Worm (Caenorhabditis elegans) whole organism, L4/young adult: ENCODE data around the gene pcyt-1.

Source experiments
- W03F9.2 ChIP-seq: fragments of 150-350 bp; optimal IDR thresholded peaks from 2 replicates; lab custom pipeline; 2014; ENCODE audit warnings: missing biosample characterization, missing genetic modification characterization
- dao-5 ChIP-seq: sonication (generic microtip); optimal IDR thresholded peaks from 2 replicates; lab custom pipeline; 2016; ENCODE audit warnings: missing genotype, missing genetic modification characterization, moderate library complexity, missing compliant biosample characterization
- him-1 ChIP-seq: sonication (generic microtip); optimal IDR thresholded peaks from 2 replicates; lab custom pipeline; 2016; ENCODE audit warnings: missing genotype, missing genetic modification reagents, missing genetic modification characterization, missing compliant biosample characterization

Gene pcyt-1

ce11 chrX:7572057-7572456 lies at the start of gene pcyt-1:
Gene pcyt-1 (plus strand): TSS chrX:7572357.
- TF ChIP-seq dao-5 (tag; lab: Kevin White, UChicago) (no peak), him-1 (tag; lab: Kevin White, UChicago) (no peak), W03F9.2 (tag; lab: Kevin White, UChicago) (no peak)

- TF ChIP-seq dao-5 (tag; lab: Kevin White, UChicago) (no peak), W03F9.2 (tag; lab: Kevin White, UChicago) (no peak), him-1 (tag; lab: Kevin White, UChicago) (no peak)
These were observed 49.6 kb upstream of the pcyt-1 start for ce11 chrX:7522595-7522994.

ce11 chrX:7523799-7524198 lies 48.4 kb upstream of the pcyt-1 start:
- TF ChIP-seq dao-5 (tag; lab: Kevin White, UChicago), result no peak
- no peak for TF ChIP-seq W03F9.2 (tag; lab: Kevin White, UChicago)
- no peak for TF ChIP-seq him-1 (tag; lab: Kevin White, UChicago)

ce11 chrX:7525271-7525670 lies 46.9 kb upstream of the pcyt-1 start, which contains the start of gene F46C8.3:
Gene F46C8.3 (plus strand): TSS chrX:7525571.
- TF ChIP-seq him-1 (tag; lab: Kevin White, UChicago) (no peak), dao-5 (tag; lab: Kevin White, UChicago) (no peak), W03F9.2 (tag; lab: Kevin White, UChicago) (no peak)

- no peak for TF ChIP-seq W03F9.2 (tag; lab: Kevin White, UChicago)
- no peak for TF ChIP-seq dao-5 (tag; lab: Kevin White, UChicago)
- no peak for TF ChIP-seq him-1 (tag; lab: Kevin White, UChicago)
These were observed 39.5 kb upstream of the pcyt-1 start, which contains the start of gene ceh-14 for ce11 chrX:7532632-7533031. Gene ceh-14 (minus strand): TSS chrX:7532732.

- TF ChIP-seq him-1 (tag; lab: Kevin White, UChicago) (no peak), dao-5 (tag; lab: Kevin White, UChicago) (no peak), W03F9.2 (tag; lab: Kevin White, UChicago) (no peak)
These were observed 37.7 kb upstream of the pcyt-1 start for ce11 chrX:7534454-7534853.

- TF ChIP-seq W03F9.2 (tag; lab: Kevin White, UChicago) (no peak), him-1 (tag; lab: Kevin White, UChicago) (no peak), dao-5 (tag; lab: Kevin White, UChicago) (no peak)
These were observed 35.3 kb upstream of the pcyt-1 start for ce11 chrX:7536869-7537268.

- TF ChIP-seq W03F9.2 (tag; lab: Kevin White, UChicago) (no peak), dao-5 (tag; lab: Kevin White, UChicago) (no peak), him-1 (tag; lab: Kevin White, UChicago) (no peak)
These were observed 34.4 kb upstream of the pcyt-1 start, which contains the start of gene dpy-7 for ce11 chrX:7537742-7538268. Gene dpy-7 (minus strand): TSS chrX:7537792.

- TF ChIP-seq W03F9.2 (tag; lab: Kevin White, UChicago) (no peak), dao-5 (tag; lab: Kevin White, UChicago) (no peak), him-1 (tag; lab: Kevin White, UChicago) (no peak)
These were observed 32.1 kb upstream of the pcyt-1 start, which contains the start of gene glb-16 for ce11 chrX:7540033-7540432. Gene glb-16 (minus strand): TSS chrX:7540133.

ce11 chrX:7541078-7541477 lies 31.1 kb upstream of the pcyt-1 start:
- TF ChIP-seq dao-5 (tag; lab: Kevin White, UChicago), result no peak
- no peak for TF ChIP-seq him-1 (tag; lab: Kevin White, UChicago)
- TF ChIP-seq W03F9.2 (tag; lab: Kevin White, UChicago), result no peak

ce11 chrX:7546509-7546908 lies 25.6 kb upstream of the pcyt-1 start, which contains the start of gene col-174:
Gene col-174 (plus strand): TSS chrX:7546809.
- TF ChIP-seq dao-5 (tag; lab: Kevin White, UChicago) (no peak), W03F9.2 (tag; lab: Kevin White, UChicago) (no peak), him-1 (tag; lab: Kevin White, UChicago) (no peak)

- TF ChIP-seq dao-5 (tag; lab: Kevin White, UChicago) (no peak), W03F9.2 (tag; lab: Kevin White, UChicago) (no peak), him-1 (tag; lab: Kevin White, UChicago) (no peak)
These were observed 24.5 kb upstream of the pcyt-1 start for ce11 chrX:7547696-7548095.

ce11 chrX:7548158-7548557 lies 24.0 kb upstream of the pcyt-1 start, which contains the start of gene F46C8.1:
Gene F46C8.1 (plus strand): TSS chrX:7548458.
- TF ChIP-seq dao-5 (tag; lab: Kevin White, UChicago), result no peak
- TF ChIP-seq him-1 (tag; lab: Kevin White, UChicago), result no peak
- TF ChIP-seq W03F9.2 (tag; lab: Kevin White, UChicago), result no peak

- no peak for TF ChIP-seq W03F9.2 (tag; lab: Kevin White, UChicago)
- TF ChIP-seq him-1 (tag; lab: Kevin White, UChicago), result no peak
- TF ChIP-seq dao-5 (tag; lab: Kevin White, UChicago), result no peak
These were observed 21.7 kb upstream of the pcyt-1 start for ce11 chrX:7550452-7550851.
